Fruit fly (Drosophila melanogaster): ENCODE measurements around the gene CG44362.

- TF ChIP-seq cic (GFP tag; optimal IDR thresholded peaks at IDR 0.05) (no peak), Mnt (GFP tag; optimal IDR thresholded peaks at IDR 0.05) (no peak), CG7045 (GFP tag; optimal IDR thresholded peaks at IDR 0.05) (no peak), kay (GFP tag; ENCODE audit: borderline replicate concordance) (no peak), CG5204 (GFP tag; optimal IDR thresholded peaks at IDR 0.05) (no peak), Clk (GFP tag; optimal IDR thresholded peaks at IDR 0.05) (no peak), CG33017 (tag; optimal IDR thresholded peaks at IDR 0.05) (no peak), pad (GFP tag; optimal IDR thresholded peaks at IDR 0.05) (no peak)
Measured at dm6 chr3L:11419344-11419743, 22.0 kb downstream of the CG44362 start.

All from whole organism, adult.